Worm (Caenorhabditis elegans): Measurements from ENCODE around the gene parg-2.

DNA sequence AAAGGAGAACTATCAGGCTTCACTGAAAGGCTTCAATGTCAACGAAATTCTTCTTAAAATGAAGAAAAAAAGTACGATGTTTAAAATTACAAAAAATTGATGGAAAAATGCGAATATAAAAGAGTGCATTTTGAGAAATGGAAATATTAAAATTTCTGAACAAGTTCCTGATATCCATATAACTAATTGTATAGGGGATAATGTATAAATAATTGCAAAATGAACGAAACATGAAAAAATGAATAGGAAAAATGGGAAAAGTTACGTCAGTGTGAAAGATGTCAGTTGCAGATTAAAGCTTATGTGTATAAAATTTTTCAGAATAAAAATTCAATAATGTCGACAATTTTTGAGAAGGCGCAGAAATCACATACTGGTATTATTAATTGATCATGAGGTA, 6.9 kb downstream of the parg-2 start:
- TF ChIP-seq aly-2 (tag; optimal IDR thresholded peaks at IDR 0.05) (no peak), T26A8.4 (GFP tag; IDR thresholded peaks at IDR 0.05) (no peak), mep-1 (tag; optimal IDR thresholded peaks at IDR 0.05) (no peak), ctbp-1 (GFP tag; IDR thresholded peaks at IDR 0.05) (no peak), nhr-237 (tag; optimal IDR thresholded peaks at IDR 0.05) (no peak), ama-1 (optimal IDR thresholded peaks at IDR 0.05) (no peak), Y5F2A.4 (GFP tag; optimal IDR thresholded peaks at IDR 0.05) (no peak), skn-1 (tag; optimal IDR thresholded peaks at IDR 0.05) (no peak), nhr-111 (GFP tag; optimal IDR thresholded peaks at IDR 0.05) (no peak), hlh-30 (tag; optimal IDR thresholded peaks at IDR 0.05; ENCODE audit: insufficient read depth) (no peak), snpc-4 (tag; optimal IDR thresholded peaks at IDR 0.05) (no peak), unc-39 (tag; optimal IDR thresholded peaks at IDR 0.05) (no peak), lin-15B (tag; optimal IDR thresholded peaks at IDR 0.05) (no peak)

Data from whole organism, L4 larva.